Fruit fly (Drosophila melanogaster) whole organism, embryonic: ENCODE measurements around the gene CG3123.

Experiments used
- Atf6 ChIP-seq: fragments of 200-800 bp; sonication (Bioruptor generic); IDR thresholded peaks from 2 replicates; pipeline ENCODE4 v1.3.6; 2022; ENCODE audit warnings: missing biosample characterization, missing genetic modification characterization
- Bgb ChIP-seq: fragments of 200-800 bp; sonication (Bioruptor generic); IDR thresholded peaks from 2 replicates; pipeline ENCODE4 v1.3.6; 2022; ENCODE audit warnings: missing biosample characterization, missing genetic modification characterization; ENCODE audit not compliant: partially characterized antibody
- CG11504 ChIP-seq: fragments of 200-800 bp; sonication (Bioruptor generic); optimal IDR thresholded peaks from 3 replicates; lab custom pipeline; 2019; ENCODE audit warnings: missing biosample characterization, mild to moderate bottlenecking, missing genetic modification characterization, moderate library complexity
- CG13296 ChIP-seq: fragments of 200-800 bp; sonication (Bioruptor generic); optimal IDR thresholded peaks from 3 replicates; lab custom pipeline; 2018; ENCODE audit warnings: missing biosample characterization, mild to moderate bottlenecking, missing genetic modification characterization
- CG14050 ChIP-seq: fragments of 200-800 bp; sonication (Bioruptor generic); IDR thresholded peaks from 3 replicates; pipeline ENCODE4 v1.3.6; 2022; ENCODE audit warnings: missing biosample characterization, missing genetic modification characterization
- CG14441 ChIP-seq: fragments of 200-800 bp; sonication (Bioruptor generic); IDR thresholded peaks from 2 replicates; pipeline ENCODE4 v1.3.6; 2022; ENCODE audit warnings: missing biosample characterization, missing genetic modification characterization
- CG14710 ChIP-seq: fragments of 200-800 bp; sonication (Bioruptor generic); optimal IDR thresholded peaks from 3 replicates; lab custom pipeline; 2019; ENCODE audit warnings: missing biosample characterization, mild to moderate bottlenecking, missing genetic modification characterization, moderate library complexity
- CG15011 ChIP-seq: fragments of 200-800 bp; sonication (Bioruptor generic); optimal IDR thresholded peaks from 3 replicates; lab custom pipeline; 2018; ENCODE audit warnings: missing biosample characterization, mild to moderate bottlenecking, missing genetic modification characterization
- CG15696 ChIP-seq: fragments of 200-800 bp; sonication (Bioruptor generic); optimal IDR thresholded peaks from 2 replicates; lab custom pipeline; 2019; ENCODE audit warnings: missing biosample characterization, mild to moderate bottlenecking, missing genetic modification characterization, moderate library complexity
- CG18599 ChIP-seq: fragments of 200-800 bp; sonication (Bioruptor generic); optimal IDR thresholded peaks from 3 replicates; lab custom pipeline; 2017; ENCODE audit warnings: missing biosample characterization, missing genetic modification characterization, mild to moderate bottlenecking, moderate library complexity, missing genetic modification reagents
- CG2129 ChIP-seq: fragments of 200-800 bp; sonication (Bioruptor generic); IDR thresholded peaks from 2 replicates; pipeline ENCODE4 v1.3.6; 2022; ENCODE audit warnings: missing biosample characterization, missing genetic modification characterization; ENCODE audit not compliant: partially characterized antibody
- CG2712 ChIP-seq: fragments of 200-800 bp; optimal IDR thresholded peaks from 3 replicates; lab custom pipeline; 2019; ENCODE audit warnings: missing biosample characterization, mild to moderate bottlenecking, missing genetic modification characterization, moderate library complexity
- CG2875 ChIP-seq: fragments of 200-800 bp; sonication (Bioruptor generic); optimal IDR thresholded peaks from 2 replicates; lab custom pipeline; 2017; ENCODE audit warnings: missing biosample characterization, mild to moderate bottlenecking, missing genetic modification characterization, missing genetic modification reagents
- CG30020 ChIP-seq: fragments of 200-800 bp; optimal IDR thresholded peaks from 2 replicates; lab custom pipeline; 2019; ENCODE audit warnings: missing biosample characterization, mild to moderate bottlenecking, missing genetic modification characterization, moderate library complexity
- CG4424 ChIP-seq: fragments of 200-800 bp; sonication (Bioruptor generic); optimal IDR thresholded peaks from 3 replicates; lab custom pipeline; 2016; ENCODE audit warnings: missing biosample characterization, missing genetic modification characterization
- CG4854 ChIP-seq: fragments of 200-800 bp; sonication (Bioruptor generic); optimal IDR thresholded peaks from 2 replicates; lab custom pipeline; 2016; ENCODE audit warnings: missing biosample characterization, missing genetic modification characterization, inconsistent platforms
- CG7271 ChIP-seq: fragments of 200-800 bp; sonication (Bioruptor generic); optimal IDR thresholded peaks from 2 replicates; lab custom pipeline; 2018; ENCODE audit warnings: missing biosample characterization, mild to moderate bottlenecking, missing genetic modification characterization, moderate library complexity
- CG7745 ChIP-seq: fragments of 200-800 bp; sonication (Bioruptor generic); optimal IDR thresholded peaks from 2 replicates; lab custom pipeline; 2018; ENCODE audit warnings: missing biosample characterization, mild to moderate bottlenecking, missing genetic modification characterization, moderate library complexity
- CG7987 ChIP-seq: fragments of 200-800 bp; sonication (Bioruptor generic); optimal IDR thresholded peaks from 2 replicates; lab custom pipeline; 2018; ENCODE audit warnings: missing biosample characterization, mild to moderate bottlenecking, missing genetic modification characterization, moderate library complexity
- CG9932 ChIP-seq: fragments of 200-800 bp; sonication (Bioruptor generic); IDR thresholded peaks from 2 replicates; pipeline ENCODE4 v1.3.6; 2022; ENCODE audit warnings: missing biosample characterization, missing genetic modification characterization
- CHES-1-like ChIP-seq: fragments of 200-800 bp; sonication (Bioruptor generic); optimal IDR thresholded peaks from 2 replicates; lab custom pipeline; 2016; ENCODE audit warnings: missing biosample characterization, missing genetic modification characterization
- Eip74EF ChIP-seq, 2 experiments: fragments of 200-800 bp in 1 of 2; fragments of >200 bp in 1 of 2; sonication (Bioruptor generic) in 1 of 2; optimal IDR thresholded peaks; 2 replicates each; lab custom pipeline; 2017 to 2019; ENCODE audit warnings: missing biosample characterization in 2 of 2, missing genetic modification characterization in 2 of 2, mild to moderate bottlenecking in 1 of 2, moderate library complexity in 1 of 2
- Fer2 ChIP-seq: fragments of 200-800 bp; sonication (Bioruptor generic); optimal IDR thresholded peaks from 2 replicates; lab custom pipeline; 2018; ENCODE audit warnings: missing biosample characterization, mild to moderate bottlenecking, missing genetic modification characterization, moderate library complexity
- Hand ChIP-seq: fragments of 200-800 bp; sonication (Bioruptor generic); optimal IDR thresholded peaks from 2 replicates; lab custom pipeline; 2017; ENCODE audit warnings: mild to moderate bottlenecking, missing biosample characterization, missing genetic modification reagents, missing genetic modification characterization
- Hmr ChIP-seq: fragments of 200-800 bp; sonication (Bioruptor generic); optimal IDR thresholded peaks from 3 replicates; lab custom pipeline; 2017; ENCODE audit warnings: mild to moderate bottlenecking, missing biosample characterization, missing genetic modification reagents, missing genetic modification characterization
- Meics ChIP-seq: fragments of 200-800 bp; sonication (Bioruptor generic); optimal IDR thresholded peaks from 2 replicates; lab custom pipeline; 2017; ENCODE audit warnings: missing biosample characterization, mild to moderate bottlenecking, missing genetic modification characterization
- NC2β ChIP-seq: fragments of 200-800 bp; sonication (Bioruptor generic); optimal IDR thresholded peaks from 2 replicates; lab custom pipeline; 2016; ENCODE audit warnings: missing biosample characterization, missing genetic modification characterization
- Opbp ChIP-seq: fragments of 200-800 bp; sonication (Bioruptor generic); IDR thresholded peaks from 3 replicates; pipeline ENCODE4 v1.3.6; 2022; ENCODE audit warnings: missing biosample characterization, missing genetic modification characterization; ENCODE audit not compliant: partially characterized antibody
- Scr ChIP-seq: fragments of 200-800 bp; sonication (Bioruptor generic); IDR thresholded peaks from 2 replicates; pipeline ENCODE4 v1.3.6; 2022; ENCODE audit warnings: missing biosample characterization, missing genetic modification characterization; ENCODE audit not compliant: partially characterized antibody
- Sry-δ ChIP-seq: fragments of 200-800 bp; sonication (Bioruptor generic); optimal IDR thresholded peaks from 2 replicates; lab custom pipeline; 2016; ENCODE audit warnings: missing biosample characterization, missing genetic modification characterization
- Xbp1 ChIP-seq: fragments of 200-800 bp; sonication (Bioruptor generic); optimal IDR thresholded peaks from 3 replicates; lab custom pipeline; 2016; ENCODE audit warnings: missing biosample characterization, mild to moderate bottlenecking, missing genetic modification characterization
- ab ChIP-seq: fragments of 200-800 bp; sonication (Bioruptor generic); optimal IDR thresholded peaks from 2 replicates; lab custom pipeline; 2016; ENCODE audit warnings: missing biosample characterization, missing genetic modification characterization
- ato ChIP-seq: fragments of 200-800 bp; sonication (Bioruptor generic); IDR thresholded peaks from 2 replicates; pipeline ENCODE4 v1.3.6; 2022; ENCODE audit warnings: missing biosample characterization, missing genetic modification characterization; ENCODE audit not compliant: partially characterized antibody
- bowl ChIP-seq: fragments of 200-800 bp; sonication (Bioruptor generic); IDR thresholded peaks from 2 replicates; pipeline ENCODE4 v1.3.6; 2022; ENCODE audit warnings: missing biosample characterization, missing genetic modification characterization
- chinmo ChIP-seq: fragments of 200-800 bp; sonication (Bioruptor generic); IDR thresholded peaks from 4 replicates; pipeline ENCODE4 v1.3.6; 2022; ENCODE audit warnings: missing biosample characterization, missing genetic modification characterization; ENCODE audit not compliant: partially characterized antibody
- dati ChIP-seq: fragments of 200-800 bp; sonication (Bioruptor generic); IDR thresholded peaks from 2 replicates; pipeline ENCODE4 v1.3.6; 2022; ENCODE audit warnings: missing biosample characterization, missing genetic modification characterization
- fu2 ChIP-seq: fragments of 200-800 bp; sonication (Bioruptor generic); optimal IDR thresholded peaks from 2 replicates; lab custom pipeline; 2016; ENCODE audit warnings: missing biosample characterization, missing genetic modification characterization
- grau ChIP-seq: fragments of 200-800 bp; optimal IDR thresholded peaks from 3 replicates; lab custom pipeline; 2019; ENCODE audit warnings: missing biosample characterization, mild to moderate bottlenecking, missing genetic modification characterization, moderate library complexity
- ham ChIP-seq: fragments of 200-800 bp; sonication (Bioruptor generic); IDR thresholded peaks from 2 replicates; pipeline ENCODE4 v1.3.6; 2022; ENCODE audit warnings: missing biosample characterization, missing genetic modification characterization
- hth ChIP-seq: fragments of >200 bp; optimal IDR thresholded peaks from 2 replicates; lab custom pipeline; 2017; ENCODE audit warnings: inconsistent platforms
- jing ChIP-seq: fragments of 200-800 bp; sonication (Bioruptor generic); optimal IDR thresholded peaks from 2 replicates; lab custom pipeline; 2018; ENCODE audit warnings: missing biosample characterization, mild to moderate bottlenecking, missing genetic modification characterization
- mam ChIP-seq: fragments of 200-800 bp; sonication (Bioruptor generic); optimal IDR thresholded peaks from 3 replicates; lab custom pipeline; 2016; ENCODE audit warnings: missing biosample characterization, missing genetic modification characterization
- nerfin-2 ChIP-seq: fragments of 200-800 bp; sonication (Bioruptor generic); IDR thresholded peaks from 2 replicates; pipeline ENCODE4 v1.3.6; 2022; ENCODE audit warnings: missing biosample characterization, missing genetic modification characterization; ENCODE audit not compliant: partially characterized antibody
- oc ChIP-seq: fragments of 200-800 bp; sonication (Bioruptor generic); optimal IDR thresholded peaks from 2 replicates; lab custom pipeline; 2018; ENCODE audit warnings: missing biosample characterization, mild to moderate bottlenecking, missing genetic modification characterization, moderate library complexity
- prd ChIP-seq, 3 experiments: fragments of >200 bp in 2 of 3; fragments of 200-800 bp in 1 of 3; sonication (Bioruptor generic) in 1 of 3; optimal IDR thresholded peaks in 2 of 3; IDR thresholded peaks in 1 of 3; 2 replicates in 2 of 3; 3 replicates in 1 of 3; pipeline versions ENCODE4 v1.3.6 to Lab custom; 2017 to 2022; ENCODE audit warnings: missing biosample characterization in 1 of 3, missing genetic modification characterization in 1 of 3
- stwl ChIP-seq: fragments of 200-800 bp; sonication (Bioruptor generic); optimal IDR thresholded peaks from 3 replicates; lab custom pipeline; 2018; ENCODE audit warnings: missing biosample characterization, mild to moderate bottlenecking, missing genetic modification characterization, moderate library complexity
- zen2 ChIP-seq: fragments of 200-800 bp; sonication (Bioruptor generic); IDR thresholded peaks from 3 replicates; pipeline ENCODE4 v1.3.6; 2022; ENCODE audit warnings: missing biosample characterization, missing genetic modification characterization; ENCODE audit not compliant: partially characterized antibody

CG3123 gene

DNA sequence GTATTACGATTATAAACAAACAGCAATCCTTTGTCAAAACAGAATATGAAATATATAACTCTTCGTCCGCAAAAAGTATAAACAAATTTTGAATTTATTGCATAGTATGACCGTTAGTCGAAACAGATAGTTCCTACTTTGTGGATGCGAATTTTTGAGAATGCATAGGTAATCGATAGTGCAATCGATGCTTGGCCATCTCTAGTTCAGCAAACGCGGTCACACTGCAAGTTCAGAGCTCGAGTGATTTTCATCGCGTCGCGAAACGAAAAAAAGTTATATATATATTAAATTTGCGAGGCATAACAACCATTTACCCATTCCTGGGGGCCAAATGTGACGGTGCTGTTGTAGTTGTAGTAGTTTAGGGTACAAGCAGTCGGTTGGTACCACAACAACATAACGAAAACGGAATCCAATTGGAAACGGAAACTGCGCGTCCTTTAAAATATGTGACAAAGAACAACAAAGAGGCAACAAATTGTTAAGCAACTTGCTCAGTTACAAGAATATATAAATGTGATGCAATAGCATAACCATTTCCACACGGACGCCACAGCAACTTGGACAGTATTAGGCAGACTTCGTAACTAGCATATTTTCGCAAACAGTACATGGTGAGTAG lies 31.8 kb upstream of the CG3123 start, which contains the start of gene CG2991 (continued):
- TF ChIP-seq jing (GFP tag; lab: Kevin White, UChicago) = no peak
- no peak for TF ChIP-seq CG14441 (GFP tag; lab: Robert Waterston, UW)
- TF ChIP-seq CG18599 (GFP tag; lab: Kevin White, UChicago) = no peak
- peak; percentile 56 for TF ChIP-seq CG2712 (tag; lab: Kevin White, UChicago)
- no peak for TF ChIP-seq CG2875 (GFP tag; lab: Kevin White, UChicago)
- TF ChIP-seq oc (tag; lab: Kevin White, UChicago) = no peak
- TF ChIP-seq CG7271 (tag; lab: Kevin White, UChicago) = no peak
- TF ChIP-seq zen2 (GFP tag; lab: Robert Waterston, UW) = peak; percentile 70; the same call in 1 of the 3 replicates
- peak; percentile 48 for TF ChIP-seq CG9932 (GFP tag; lab: Robert Waterston, UW)
- no peak for TF ChIP-seq CG4424
- TF ChIP-seq Hmr (GFP tag; lab: Kevin White, UChicago) = peak; percentile 31
- TF ChIP-seq CG2129 = peak; percentile 38; the same call in 1 of the 2 replicates
- TF ChIP-seq CHES-1-like (GFP tag; lab: Kevin White, UChicago) = peak; percentile 45
- TF ChIP-seq NC2β (GFP tag; lab: Kevin White, UChicago) = peak; percentile 25
- TF ChIP-seq Opbp (GFP tag; lab: Robert Waterston, UW) = peak; percentile 94
- TF ChIP-seq Hand (GFP tag; lab: Kevin White, UChicago) = no peak
- TF ChIP-seq CG14050 (GFP tag; lab: Robert Waterston, UW) = no peak
- TF ChIP-seq prd (optimal IDR thresholded peaks at IDR 0.05; lab: Kevin White, UChicago) = no peak
- TF ChIP-seq prd (GFP tag; IDR thresholded peaks at IDR 0.05; lab: Robert Waterston, UW) = no peak
- peak; percentile 82 for TF ChIP-seq Scr
- peak; percentile 90; the same call in 3 of the 4 replicates for TF ChIP-seq chinmo (GFP tag; lab: Robert Waterston, UW)
- peak; percentile 84 for TF ChIP-seq stwl (tag; lab: Kevin White, UChicago)
- no peak for TF ChIP-seq bowl (GFP tag; lab: Robert Waterston, UW)
- no peak for TF ChIP-seq dati (GFP tag; lab: Robert Waterston, UW)
- TF ChIP-seq Meics (GFP tag; lab: Kevin White, UChicago) = peak; percentile 31
- TF ChIP-seq ham (GFP tag; lab: Robert Waterston, UW) = no peak
- TF ChIP-seq CG11504 (tag; lab: Kevin White, UChicago) = peak; percentile 43
- TF ChIP-seq CG15011 (GFP tag; lab: Kevin White, UChicago) = no peak
- TF ChIP-seq CG15696 (tag; lab: Kevin White, UChicago) = peak; percentile 9
- no peak for TF ChIP-seq fu2
- peak; percentile 91 for TF ChIP-seq Bgb (GFP tag; lab: Robert Waterston, UW)
- TF ChIP-seq CG4854 (GFP tag; lab: Kevin White, UChicago) = no peak
- TF ChIP-seq CG7745 (tag; lab: Kevin White, UChicago) = no peak
- TF ChIP-seq Xbp1 = peak; percentile 28
- peak; percentile 96 for TF ChIP-seq Sry-δ (GFP tag; lab: Kevin White, UChicago)
- peak; percentile 77 for TF ChIP-seq CG30020
- peak; percentile 18 for TF ChIP-seq CG13296 (GFP tag; lab: Kevin White, UChicago)
- TF ChIP-seq CG14710 (tag; lab: Kevin White, UChicago) = peak; percentile 60
- TF ChIP-seq Eip74EF (GFP tag; optimal IDR thresholded peaks at IDR 0.05; lab: Kevin White, UChicago) = peak in 1 of 2 experiments; percentile 28
- TF ChIP-seq Fer2 (tag; lab: Kevin White, UChicago) = no peak
- peak; percentile 45 for TF ChIP-seq grau
- TF ChIP-seq ato (GFP tag; lab: Robert Waterston, UW) = peak; percentile 80
- no peak for TF ChIP-seq Atf6
- TF ChIP-seq CG7987 (GFP tag; lab: Kevin White, UChicago) = peak; percentile 36
- no peak for TF ChIP-seq hth
- TF ChIP-seq nerfin-2 (GFP tag; lab: Robert Waterston, UW) = 0 out of 2 replicates have a peak, but pooled peaks have one; percentile 33
- TF ChIP-seq ab (GFP tag; lab: Kevin White, UChicago) = no peak
- TF ChIP-seq mam (GFP tag; lab: Kevin White, UChicago) = peak; percentile 54
